Worm (Caenorhabditis elegans) whole organism, young adult: ENCODE results near the gene rad-51.
"Not testable (repeated sequence)": the region's sequence is repeated elsewhere in the genome, so short reads cannot be mapped to it uniquely, and the experiment has no call there.

Experiments
- B0261.1 ChIP-seq: sonication (generic microtip); optimal IDR thresholded peaks from 2 replicates; lab custom pipeline; 2016; ENCODE audit warnings: mild to moderate bottlenecking, missing genetic modification characterization, moderate library complexity, missing compliant biosample characterization
- D2030.7 ChIP-seq: fragments of 200-800 bp; sonication (Bioruptor generic); IDR thresholded peaks from 2 replicates; pipeline ENCODE4 v1.3.6; 2022; ENCODE audit warnings: missing genetic modification reagents, missing genetic modification characterization, missing compliant biosample characterization
- F23B12.7 ChIP-seq: sonication (generic microtip); optimal IDR thresholded peaks from 2 replicates; lab custom pipeline; 2017; ENCODE audit warnings: missing genetic modification characterization, mild to moderate bottlenecking, missing compliant biosample characterization, antibody characterized with exemption, moderate library complexity; ENCODE audit not compliant: insufficient read depth
- F33H1.4 ChIP-seq: fragments of 200-800 bp; sonication (Bioruptor generic); IDR thresholded peaks from 2 replicates; pipeline ENCODE4 v1.3.6; 2022; ENCODE audit warnings: missing genetic modification reagents, missing genetic modification characterization, missing compliant biosample characterization
- F37B4.10 ChIP-seq: fragments of 200-800 bp; sonication (Bioruptor generic); IDR thresholded peaks from 2 replicates; pipeline ENCODE4 v1.3.6; 2022; ENCODE audit warnings: missing genetic modification characterization, missing compliant biosample characterization
- F52B5.7 ChIP-seq: sonication (generic microtip); optimal IDR thresholded peaks from 2 replicates; lab custom pipeline; 2016; ENCODE audit warnings: mild to moderate bottlenecking, missing genetic modification characterization, missing compliant biosample characterization
- F57C9.4 ChIP-seq: sonication (generic microtip); optimal IDR thresholded peaks from 2 replicates; lab custom pipeline; 2017; ENCODE audit warnings: mild to moderate bottlenecking, missing genetic modification characterization, missing compliant biosample characterization
- K11D2.4 ChIP-seq: fragments of 200-800 bp; sonication (Bioruptor generic); IDR thresholded peaks from 2 replicates; pipeline ENCODE4 v1.3.6; 2022; ENCODE audit warnings: missing genetic modification reagents, missing genetic modification characterization, missing compliant biosample characterization
- Y95B8A.8 ChIP-seq: fragments of 200-800 bp; sonication (Bioruptor generic); IDR thresholded peaks from 2 replicates; pipeline ENCODE4 v1.3.6; 2022; ENCODE audit warnings: missing genetic modification reagents, missing genetic modification characterization, missing compliant biosample characterization
- aptf-3 ChIP-seq: fragments of 200-800 bp; sonication (Bioruptor generic); IDR thresholded peaks from 2 replicates; pipeline ENCODE4 v1.3.6; 2022; ENCODE audit warnings: missing genetic modification characterization, missing compliant biosample characterization
- attf-6 ChIP-seq: fragments of 200-800 bp; sonication (Bioruptor generic); IDR thresholded peaks from 2 replicates; pipeline ENCODE4 v1.3.6; 2022; ENCODE audit warnings: missing genetic modification reagents, missing genetic modification characterization, missing compliant biosample characterization
- bed-1 ChIP-seq: fragments of 200-800 bp; sonication (Bioruptor generic); IDR thresholded peaks from 2 replicates; pipeline ENCODE4 v1.3.6; 2022; ENCODE audit warnings: missing genetic modification reagents, missing genetic modification characterization, missing compliant biosample characterization
- cebp-1 ChIP-seq, 2 experiments: fragments of 200-800 bp in 1 of 2; sonication (Bioruptor generic) in 1 of 2; sonication (generic microtip) in 1 of 2; IDR thresholded peaks in 1 of 2; optimal IDR thresholded peaks in 1 of 2; 2 replicates each; pipeline versions ENCODE4 v1.3.6 to Lab custom; 2017 to 2022; ENCODE audit warnings: missing compliant biosample characterization in 2 of 2, missing genetic modification characterization in 2 of 2, mild to moderate bottlenecking in 1 of 2, missing genetic modification reagents in 1 of 2, moderate library complexity in 1 of 2
- cebp-2 ChIP-seq: fragments of 200-800 bp; sonication (Bioruptor generic); IDR thresholded peaks from 2 replicates; pipeline ENCODE4 v1.3.6; 2022; ENCODE audit warnings: missing genetic modification characterization, missing compliant biosample characterization
- ceh-27 ChIP-seq: fragments of 200-800 bp; sonication (Bioruptor generic); optimal IDR thresholded peaks from 2 replicates; lab custom pipeline; 2018; ENCODE audit warnings: mild to moderate bottlenecking, missing genetic modification characterization, moderate library complexity, missing compliant biosample characterization
- ceh-40 ChIP-seq: fragments of 200-800 bp; sonication (Bioruptor generic); IDR thresholded peaks from 2 replicates; pipeline ENCODE4 v1.3.6; 2022; ENCODE audit warnings: missing genetic modification characterization, missing compliant biosample characterization
- dox-1 ChIP-seq: fragments of 200-800 bp; sonication (Bioruptor generic); IDR thresholded peaks from 2 replicates; pipeline ENCODE4 v1.3.6; 2022; ENCODE audit warnings: missing genetic modification reagents, missing genetic modification characterization, missing compliant biosample characterization
- egl-44 ChIP-seq: fragments of 200-800 bp; sonication (Bioruptor generic); IDR thresholded peaks from 2 replicates; pipeline ENCODE4 v1.3.6; 2022; ENCODE audit warnings: missing genetic modification reagents, missing genetic modification characterization, missing compliant biosample characterization
- egrh-3 ChIP-seq: fragments of 200-800 bp; sonication (Bioruptor generic); IDR thresholded peaks from 2 replicates; pipeline ENCODE4 v1.3.6; 2022; ENCODE audit warnings: missing genetic modification reagents, missing genetic modification characterization, missing compliant biosample characterization
- ekl-4 ChIP-seq: fragments of 200-800 bp; sonication (Bioruptor generic); IDR thresholded peaks from 2 replicates; pipeline ENCODE4 v1.3.6; 2022; ENCODE audit warnings: missing genetic modification reagents, missing genetic modification characterization, missing compliant biosample characterization
- hmg-1.2 ChIP-seq: fragments of 200-800 bp; sonication (Bioruptor generic); IDR thresholded peaks from 2 replicates; pipeline ENCODE4 v1.3.6; 2022; ENCODE audit warnings: missing genetic modification reagents, missing genetic modification characterization, missing compliant biosample characterization
- lin-26 ChIP-seq: fragments of 200-800 bp; sonication (Bioruptor generic); IDR thresholded peaks from 2 replicates; pipeline ENCODE4 v1.3.6; 2022; ENCODE audit warnings: missing genetic modification reagents, missing genetic modification characterization, missing compliant biosample characterization
- lin-35 ChIP-seq, 3 experiments: fragments of 150-350 bp in 2 of 3; sonication (generic microtip) in 1 of 3; optimal IDR thresholded peaks; 2 replicates each; lab custom pipeline; 2014 to 2018; ENCODE audit warnings: missing biosample characterization in 3 of 3, missing genetic modification characterization in 3 of 3, missing genetic modification reagents in 3 of 3
- madf-6 ChIP-seq: fragments of 200-800 bp; sonication (Bioruptor generic); IDR thresholded peaks from 2 replicates; pipeline ENCODE4 v1.3.6; 2022; ENCODE audit warnings: missing genetic modification reagents, missing genetic modification characterization, missing compliant biosample characterization
- madf-8 ChIP-seq: fragments of 200-800 bp; sonication (Bioruptor generic); conservative IDR thresholded peaks from 2 replicates; pipeline ENCODE4 v1.3.6; 2022; ENCODE audit warnings: missing genetic modification reagents, missing genetic modification characterization, missing compliant biosample characterization
- mcd-1 ChIP-seq: fragments of 200-800 bp; sonication (Bioruptor generic); IDR thresholded peaks from 2 replicates; pipeline ENCODE4 v1.3.6; 2022; ENCODE audit warnings: missing genetic modification reagents, missing genetic modification characterization, missing compliant biosample characterization
- nfya-1 ChIP-seq: sonication (generic microtip); optimal IDR thresholded peaks from 2 replicates; lab custom pipeline; 2017; ENCODE audit warnings: antibody characterized with exemption, missing compliant biosample characterization, missing genetic modification characterization, borderline replicate concordance; ENCODE audit not compliant: insufficient read depth
- nfyb-1 ChIP-seq: fragments of 200-800 bp; sonication (Bioruptor generic); IDR thresholded peaks from 2 replicates; pipeline ENCODE4 v1.3.6; 2022; ENCODE audit warnings: missing genetic modification reagents, missing genetic modification characterization, missing compliant biosample characterization
- nhr-120 ChIP-seq: fragments of 200-800 bp; sonication (Bioruptor generic); IDR thresholded peaks from 2 replicates; pipeline ENCODE4 v1.3.6; 2022; ENCODE audit warnings: missing genetic modification characterization, missing compliant biosample characterization
- nhr-27 ChIP-seq: fragments of 200-800 bp; sonication (Bioruptor generic); optimal IDR thresholded peaks from 2 replicates; lab custom pipeline; 2018; ENCODE audit warnings: mild to moderate bottlenecking, missing genetic modification characterization, moderate library complexity, missing compliant biosample characterization
- rcor-1 ChIP-seq: fragments of 200-800 bp; sonication (Bioruptor generic); IDR thresholded peaks from 2 replicates; pipeline ENCODE4 v1.3.6; 2022; ENCODE audit warnings: missing genetic modification reagents, missing genetic modification characterization, missing compliant biosample characterization
- rpc-1 ChIP-seq, 2 experiments: fragments of 150-350 bp in 1 of 2; sonication (generic microtip) in 1 of 2; optimal IDR thresholded peaks; 2 replicates each; lab custom pipeline; 2014 to 2018; ENCODE audit warnings: missing biosample characterization in 1 of 2, missing genetic modification characterization in 1 of 2, missing genetic modification reagents in 1 of 2, missing genotype in 1 of 2
- sdz-38 ChIP-seq: sonication (generic microtip); optimal IDR thresholded peaks from 2 replicates; lab custom pipeline; 2016; ENCODE audit warnings: missing genotype, missing genetic modification characterization, missing compliant biosample characterization
- sea-2 ChIP-seq: fragments of 200-800 bp; sonication (Bioruptor generic); IDR thresholded peaks from 2 replicates; pipeline ENCODE4 v1.3.6; 2022; ENCODE audit warnings: missing genetic modification characterization, missing compliant biosample characterization
- snpc-3.4 ChIP-seq: sonication (generic microtip); optimal IDR thresholded peaks from 2 replicates; lab custom pipeline; 2017; ENCODE audit warnings: missing genetic modification characterization, mild to moderate bottlenecking, missing compliant biosample characterization, antibody characterized with exemption, moderate library complexity, missing genotype, missing genetic modification reagents
- sptf-2 ChIP-seq: fragments of 200-800 bp; sonication (Bioruptor generic); optimal IDR thresholded peaks from 2 replicates; lab custom pipeline; 2018; ENCODE audit warnings: mild to moderate bottlenecking, missing genetic modification characterization, missing compliant biosample characterization
- tbx-9 ChIP-seq: sonication (generic microtip); optimal IDR thresholded peaks from 2 replicates; lab custom pipeline; 2016; ENCODE audit warnings: borderline replicate concordance, missing genetic modification characterization, inconsistent platforms, missing compliant biosample characterization
- ztf-28 ChIP-seq: fragments of 200-800 bp; sonication (Bioruptor generic); IDR thresholded peaks from 2 replicates; pipeline ENCODE4 v1.3.6; 2022; ENCODE audit warnings: missing genetic modification reagents, missing genetic modification characterization, missing compliant biosample characterization

The rad-51 gene

ce11 chrIV:10330962-10331361 is 46.9 kb upstream of the rad-51 start (continued):
- no peak for TF ChIP-seq F23B12.7 (tag; lab: Kevin White, UChicago)
- no peak for TF ChIP-seq nhr-27
- no peak for TF ChIP-seq madf-8 (GFP tag; lab: Robert Waterston, UW)

ce11 chrIV:10323368-10323767 is 39.3 kb upstream of the rad-51 start:
- TF ChIP-seq nfyb-1 (peak; percentile 73; the same call in 1 of the 2 replicates), bed-1 (GFP tag; lab: Robert Waterston, UW) (0 out of 2 replicates have a peak, but pooled peaks have one; percentile 28), B0261.1 (tag; lab: Kevin White, UChicago) (peak; percentile 9), cebp-2 (0 out of 2 replicates have a peak, but pooled peaks have one; percentile 66), F37B4.10 (0 out of 2 replicates have a peak, but pooled peaks have one; percentile 21), rcor-1 (peak; percentile 45), Y95B8A.8 (GFP tag; lab: Robert Waterston, UW) (0 out of 2 replicates have a peak, but pooled peaks have one; percentile 14), mcd-1 (GFP tag; lab: Robert Waterston, UW) (peak; percentile 58), attf-6 (GFP tag; lab: Robert Waterston, UW) (0 out of 2 replicates have a peak, but pooled peaks have one; percentile 27), hmg-1.2 (GFP tag; lab: Robert Waterston, UW) (peak; percentile 46), sea-2 (GFP tag; lab: Robert Waterston, UW) (peak; percentile 76; the same call in 1 of the 2 replicates), aptf-3 (GFP tag; lab: Robert Waterston, UW) (peak; percentile 77; the same call in 1 of the 2 replicates), ztf-28 (GFP tag; lab: Robert Waterston, UW) (0 out of 2 replicates have a peak, but pooled peaks have one; percentile 67), ekl-4 (peak; percentile 42), cebp-1 (GFP tag; IDR thresholded peaks at IDR 0.05; lab: Robert Waterston, UW) (0 out of 2 replicates have a peak, but pooled peaks have one; percentile 19), dox-1 (GFP tag; lab: Robert Waterston, UW) (peak; percentile 65), F33H1.4 (0 out of 2 replicates have a peak, but pooled peaks have one; percentile 19), lin-26 (GFP tag; lab: Robert Waterston, UW) (peak; percentile 91), rpc-1 (tag; optimal IDR thresholded peaks at IDR 0.05; lab: Kevin White, UChicago) (peak; percentile 49), D2030.7 (GFP tag; lab: Robert Waterston, UW) (peak; percentile 61), egl-44 (GFP tag; lab: Robert Waterston, UW) (peak; percentile 64; the same call in 1 of the 2 replicates), egrh-3 (GFP tag; lab: Robert Waterston, UW) (peak; percentile 35; the same call in 1 of the 2 replicates)
- not testable (repeated sequence) for TF ChIP-seq cebp-1 (tag; optimal IDR thresholded peaks at IDR 0.05; lab: Kevin White, UChicago); rpc-1 (optimal IDR thresholded peaks at IDR 0.05; lab: Kevin White, UChicago)

- not testable (repeated sequence) for TF ChIP-seq ceh-27 (GFP tag; lab: Kevin White, UChicago); madf-6 (GFP tag; lab: Robert Waterston, UW); sdz-38 (tag; lab: Kevin White, UChicago)
These were observed 38.6 kb upstream of the rad-51 start, which contains the start of gene R09E10.1 for ce11 chrIV:10322650-10323049. TSS of gene R09E10.1 (minus strand) at chrIV:10322750.

- TF ChIP-seq sptf-2 (GFP tag; lab: Kevin White, UChicago) (no peak), tbx-9 (tag; lab: Kevin White, UChicago) (no peak), lin-35 (GFP tag; optimal IDR thresholded peaks at IDR 0.05; lab: Kevin White, UChicago) (no peak), F52B5.7 (tag; lab: Kevin White, UChicago) (no peak), ceh-40 (GFP tag; lab: Robert Waterston, UW) (no peak), nfya-1 (tag; lab: Kevin White, UChicago) (no peak), F57C9.4 (no peak), egl-44 (GFP tag; lab: Robert Waterston, UW) (no peak), mcd-1 (GFP tag; lab: Robert Waterston, UW) (no peak), nhr-120 (no peak), snpc-3.4 (no peak), K11D2.4 (GFP tag; lab: Robert Waterston, UW) (no peak), bed-1 (GFP tag; lab: Robert Waterston, UW) (no peak)
These were observed 34.2 kb upstream of the rad-51 start, which contains the start of gene R09E10.2 for ce11 chrIV:10318199-10318598. TSS of gene R09E10.2 (minus strand) at chrIV:10318299.
